Fruit fly (Drosophila melanogaster): Measurements from ENCODE around the gene CG7920.

DNA sequence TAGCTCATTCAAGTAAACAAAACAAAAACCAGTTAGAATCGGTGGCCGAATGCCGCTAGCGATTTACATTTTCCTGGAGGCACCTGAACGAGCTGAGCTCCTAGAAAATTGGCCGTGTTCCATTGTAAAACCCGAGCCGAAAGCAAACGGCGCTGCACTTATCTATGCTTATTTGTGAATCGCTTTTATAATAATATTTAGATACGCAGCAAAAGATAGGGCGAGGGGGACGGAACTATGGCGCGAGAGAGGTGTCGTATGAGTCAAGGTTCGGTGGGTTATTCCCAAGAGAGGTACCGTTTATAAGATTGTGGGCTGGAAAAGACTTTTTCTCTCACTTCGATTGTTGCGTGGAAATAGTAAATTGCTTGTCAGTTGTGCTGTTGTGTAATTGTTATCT, 48.6 kb upstream of the CG7920 start:
- TF ChIP-seq CG9948 (tag; optimal IDR thresholded peaks at IDR 0.05) (no peak), CG13204 (GFP tag; optimal IDR thresholded peaks at IDR 0.05) (no peak), CG12605 (GFP tag; IDR thresholded peaks at IDR 0.05) (no peak), EcR (GFP tag; optimal IDR thresholded peaks at IDR 0.05) (no peak), CG14655 (GFP tag; optimal IDR thresholded peaks at IDR 0.05) (no peak), CG32121 (GFP tag; IDR thresholded peaks at IDR 0.05) (no peak), rn (GFP tag; IDR thresholded peaks at IDR 0.05) (no peak)
